Fruit fly (Drosophila melanogaster) whole organism, adult: ENCODE results near the gene Jhbp5.

ENCODE experiments used
- CG5204 ChIP-seq: fragments of 200-800 bp; sonication (Bioruptor generic); optimal IDR thresholded peaks from 2 replicates; lab custom pipeline; 2016; ENCODE audit warnings: missing biosample characterization, missing genetic modification characterization
- CG7101 ChIP-seq: fragments of 200-800 bp; sonication (Bioruptor generic); optimal IDR thresholded peaks from 2 replicates; lab custom pipeline; 2018; ENCODE audit warnings: missing biosample characterization, mild to moderate bottlenecking, missing genetic modification characterization, moderate library complexity
- Hr96 ChIP-seq: fragments of 200-800 bp; sonication (Bioruptor generic); optimal IDR thresholded peaks from 2 replicates; lab custom pipeline; 2016; ENCODE audit warnings: missing biosample characterization, missing genetic modification characterization
- Mnt ChIP-seq: fragments of 200-800 bp; sonication (Bioruptor generic); optimal IDR thresholded peaks from 2 replicates; lab custom pipeline; 2016; ENCODE audit warnings: missing biosample characterization, mild to moderate bottlenecking, missing genetic modification characterization
- bab1 ChIP-seq: fragments of 200-800 bp; sonication (Bioruptor generic); optimal IDR thresholded peaks from 3 replicates; lab custom pipeline; 2019; ENCODE audit warnings: missing biosample characterization, mild to moderate bottlenecking, missing genetic modification characterization, moderate library complexity

DNA sequence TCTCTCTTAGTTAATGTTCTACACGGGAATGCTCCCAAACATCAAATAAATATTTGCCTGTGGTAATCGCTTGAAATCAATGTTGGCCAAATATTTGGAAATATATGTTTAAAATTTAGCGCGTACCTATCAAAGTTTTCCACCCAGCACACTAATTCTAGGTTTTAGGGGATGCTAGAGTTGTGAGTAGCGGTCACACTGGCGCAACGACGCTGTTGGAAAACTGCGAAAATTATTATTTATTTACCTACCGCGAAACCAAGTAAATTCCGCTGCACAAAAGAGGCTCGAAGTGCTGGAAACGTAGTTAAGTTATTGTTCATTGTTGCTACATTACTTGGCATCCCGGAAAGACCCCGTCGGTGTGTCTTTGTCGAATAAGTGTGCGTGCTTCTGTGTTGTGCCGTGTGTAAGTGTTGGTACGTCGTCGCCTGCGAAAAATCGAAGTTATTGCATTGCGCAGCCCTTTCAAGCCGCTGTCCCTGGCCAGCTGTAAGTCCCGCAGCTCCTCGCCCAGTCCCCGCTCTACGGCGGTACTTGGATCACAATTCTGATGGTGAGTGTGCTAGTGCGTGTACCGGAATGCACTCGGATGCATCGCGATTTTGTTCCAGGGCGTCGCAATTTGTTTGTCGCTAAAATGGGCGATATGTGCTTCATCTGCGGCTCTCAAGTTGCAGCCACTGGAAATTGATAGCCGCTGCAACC is 4.8 kb upstream of the Jhbp5 start, which contains the start of gene msps:
- TF ChIP-seq CG7101 (tag; lab: Kevin White, UChicago) (no peak), bab1 (GFP tag; lab: Kevin White, UChicago) (no peak), Hr96 (GFP tag; lab: Kevin White, UChicago) (no peak), CG5204 (no peak), Mnt (no peak)
